Fruit fly (Drosophila melanogaster) whole organism, embryonic: ENCODE results near the gene Oamb.
A peak's percentile ranks its signal among the peaks of the same experiment; 100 is the strongest.

Experiments used
- Bgb ChIP-seq: fragments of 200-800 bp; sonication (Bioruptor generic); IDR thresholded peaks from 2 replicates; pipeline ENCODE4 v1.3.6; 2022; ENCODE audit warnings: missing biosample characterization, missing genetic modification characterization; ENCODE audit not compliant: partially characterized antibody
- CG1024 ChIP-seq: fragments of 200-800 bp; sonication (Bioruptor generic); IDR thresholded peaks from 2 replicates; pipeline ENCODE4 v1.3.6; 2022; ENCODE audit warnings: missing biosample characterization, missing genetic modification characterization
- CG10321 ChIP-seq: fragments of 200-800 bp; sonication (Bioruptor generic); IDR thresholded peaks from 2 replicates; pipeline ENCODE4 v1.3.6; 2022; ENCODE audit warnings: missing biosample characterization, missing genetic modification characterization
- CG10959 ChIP-seq: fragments of 200-800 bp; sonication (Bioruptor generic); IDR thresholded peaks from 2 replicates; pipeline ENCODE4 v1.3.6; 2022; ENCODE audit warnings: missing biosample characterization, missing genetic modification characterization
- CG11723 ChIP-seq: fragments of 200-800 bp; sonication (Bioruptor generic); optimal IDR thresholded peaks from 2 replicates; lab custom pipeline; 2017; ENCODE audit warnings: missing biosample characterization, mild to moderate bottlenecking, missing genetic modification characterization
- CG1233 ChIP-seq: fragments of 200-800 bp; sonication (Bioruptor generic); optimal IDR thresholded peaks from 4 replicates; lab custom pipeline; 2018; ENCODE audit warnings: missing biosample characterization, mild to moderate bottlenecking, missing genetic modification characterization
- CG13624 ChIP-seq: fragments of 200-800 bp; sonication (Bioruptor generic); optimal IDR thresholded peaks from 2 replicates; lab custom pipeline; 2016; ENCODE audit warnings: missing biosample characterization, missing genetic modification characterization
- CG14710 ChIP-seq: fragments of 200-800 bp; sonication (Bioruptor generic); optimal IDR thresholded peaks from 3 replicates; lab custom pipeline; 2019; ENCODE audit warnings: missing biosample characterization, mild to moderate bottlenecking, missing genetic modification characterization, moderate library complexity
- CG17829 ChIP-seq: fragments of 200-800 bp; optimal IDR thresholded peaks from 2 replicates; lab custom pipeline; 2019; ENCODE audit warnings: missing biosample characterization, mild to moderate bottlenecking, missing genetic modification characterization, moderate library complexity
- CG17912 ChIP-seq: fragments of 200-800 bp; sonication (Bioruptor generic); optimal IDR thresholded peaks from 2 replicates; lab custom pipeline; 2018; ENCODE audit warnings: missing biosample characterization, mild to moderate bottlenecking, missing genetic modification characterization
- CG1792 ChIP-seq: fragments of 200-800 bp; sonication (Bioruptor generic); optimal IDR thresholded peaks from 2 replicates; lab custom pipeline; 2016; ENCODE audit warnings: missing biosample characterization, missing genetic modification characterization
- CG2120 ChIP-seq: fragments of 200-800 bp; sonication (Bioruptor generic); optimal IDR thresholded peaks from 3 replicates; lab custom pipeline; 2016; ENCODE audit warnings: missing biosample characterization, missing genetic modification characterization
- CG2129 ChIP-seq: fragments of 200-800 bp; sonication (Bioruptor generic); IDR thresholded peaks from 2 replicates; pipeline ENCODE4 v1.3.6; 2022; ENCODE audit warnings: missing biosample characterization, missing genetic modification characterization; ENCODE audit not compliant: partially characterized antibody
- CG33213 ChIP-seq: fragments of 200-800 bp; sonication (Bioruptor generic); optimal IDR thresholded peaks from 3 replicates; lab custom pipeline; 2016; ENCODE audit warnings: missing biosample characterization, missing genetic modification characterization
- CG33557 ChIP-seq: fragments of 200-800 bp; sonication (Bioruptor generic); optimal IDR thresholded peaks from 2 replicates; lab custom pipeline; 2019; ENCODE audit warnings: missing biosample characterization, mild to moderate bottlenecking, missing genetic modification characterization, moderate library complexity
- CG34224 ChIP-seq: fragments of 200-800 bp; sonication (Bioruptor generic); IDR thresholded peaks from 3 replicates; pipeline ENCODE4 v1.3.6; 2022; ENCODE audit warnings: missing biosample characterization, missing genetic modification characterization; ENCODE audit not compliant: partially characterized antibody
- CG34422 ChIP-seq: fragments of 200-800 bp; sonication (Bioruptor generic); IDR thresholded peaks from 3 replicates; pipeline ENCODE4 v1.3.6; 2022; ENCODE audit warnings: missing biosample characterization, missing genetic modification characterization
- CG4854 ChIP-seq: fragments of 200-800 bp; sonication (Bioruptor generic); optimal IDR thresholded peaks from 2 replicates; lab custom pipeline; 2016; ENCODE audit warnings: missing biosample characterization, missing genetic modification characterization, inconsistent platforms
- CG6791 ChIP-seq: fragments of 200-800 bp; sonication (Bioruptor generic); IDR thresholded peaks from 3 replicates; pipeline ENCODE4 v1.3.6; 2022; ENCODE audit warnings: missing biosample characterization, missing genetic modification characterization; ENCODE audit not compliant: partially characterized antibody
- CG7963 ChIP-seq: fragments of 200-800 bp; sonication (Bioruptor generic); IDR thresholded peaks from 3 replicates; pipeline ENCODE4 v1.3.6; 2022; ENCODE audit warnings: missing biosample characterization, missing genetic modification characterization; ENCODE audit not compliant: partially characterized antibody
- Deaf1 ChIP-seq: fragments of 200-800 bp; optimal IDR thresholded peaks from 3 replicates; lab custom pipeline; 2019; ENCODE audit warnings: missing biosample characterization, mild to moderate bottlenecking, missing genetic modification characterization, moderate library complexity
- Dll ChIP-seq: fragments of 200-800 bp; sonication (Bioruptor generic); IDR thresholded peaks from 4 replicates; pipeline ENCODE4 v1.3.6; 2022; ENCODE audit warnings: missing biosample characterization, missing genetic modification characterization; ENCODE audit not compliant: partially characterized antibody
- Dref ChIP-seq: fragments of 200-800 bp; sonication (Bioruptor generic); IDR thresholded peaks from 2 replicates; pipeline ENCODE4 v1.3.6; 2022; ENCODE audit warnings: missing biosample characterization, missing genetic modification characterization
- Ets65A ChIP-seq: fragments of 200-800 bp; sonication (Bioruptor generic); peaks from one replicate; lab custom pipeline; 2016; ENCODE audit warnings: missing biosample characterization, missing genetic modification characterization
- Ets97D ChIP-seq: fragments of 200-800 bp; sonication (Bioruptor generic); optimal IDR thresholded peaks from 3 replicates; lab custom pipeline; 2016; ENCODE audit warnings: missing biosample characterization, missing genetic modification characterization
- Fer3 ChIP-seq: fragments of 200-800 bp; sonication (Bioruptor generic); optimal IDR thresholded peaks from 2 replicates; lab custom pipeline; 2018; ENCODE audit warnings: missing biosample characterization, mild to moderate bottlenecking, missing genetic modification characterization, moderate library complexity
- Gug ChIP-seq: fragments of 200-800 bp; sonication (Bioruptor generic); IDR thresholded peaks from 4 replicates; pipeline ENCODE4 v1.3.6; 2022; ENCODE audit warnings: missing biosample characterization, missing genetic modification characterization
- H2.0 ChIP-seq: fragments of 200-800 bp; sonication (Bioruptor generic); IDR thresholded peaks from 2 replicates; pipeline ENCODE4 v1.3.6; 2022; ENCODE audit warnings: missing biosample characterization, missing genetic modification characterization
- Mad ChIP-seq: fragments of 200-800 bp; sonication (Bioruptor generic); optimal IDR thresholded peaks from 2 replicates; lab custom pipeline; 2016; ENCODE audit warnings: missing biosample characterization, missing genetic modification characterization
- Sin3A ChIP-seq: fragments of >200 bp; optimal IDR thresholded peaks from 2 replicates; lab custom pipeline; 2018
- YL-1 ChIP-seq: fragments of 200-800 bp; sonication (Bioruptor generic); optimal IDR thresholded peaks from 3 replicates; lab custom pipeline; 2017; ENCODE audit warnings: missing biosample characterization, mild to moderate bottlenecking, missing genetic modification characterization
- ap ChIP-seq: fragments of 200-800 bp; sonication (Bioruptor generic); IDR thresholded peaks from 2 replicates; pipeline ENCODE4 v1.3.6; 2022; ENCODE audit warnings: missing biosample characterization, missing genetic modification characterization
- ase ChIP-seq: fragments of 200-800 bp; sonication (Bioruptor generic); IDR thresholded peaks from 3 replicates; pipeline ENCODE4 v1.3.6; 2022; ENCODE audit warnings: missing biosample characterization, missing genetic modification characterization
- ato ChIP-seq: fragments of 200-800 bp; sonication (Bioruptor generic); IDR thresholded peaks from 2 replicates; pipeline ENCODE4 v1.3.6; 2022; ENCODE audit warnings: missing biosample characterization, missing genetic modification characterization; ENCODE audit not compliant: partially characterized antibody
- bcd ChIP-seq: fragments of 200-800 bp; sonication (Bioruptor generic); optimal IDR thresholded peaks from 2 replicates; lab custom pipeline; 2017; ENCODE audit warnings: missing biosample characterization, mild to moderate bottlenecking, missing genetic modification characterization
- chinmo ChIP-seq: fragments of 200-800 bp; sonication (Bioruptor generic); IDR thresholded peaks from 4 replicates; pipeline ENCODE4 v1.3.6; 2022; ENCODE audit warnings: missing biosample characterization, missing genetic modification characterization; ENCODE audit not compliant: partially characterized antibody
- ems ChIP-seq: fragments of 200-800 bp; sonication (Bioruptor generic); optimal IDR thresholded peaks from 3 replicates; lab custom pipeline; 2016; ENCODE audit warnings: missing biosample characterization, missing genetic modification characterization
- grau ChIP-seq: fragments of 200-800 bp; optimal IDR thresholded peaks from 3 replicates; lab custom pipeline; 2019; ENCODE audit warnings: missing biosample characterization, mild to moderate bottlenecking, missing genetic modification characterization, moderate library complexity
- hth ChIP-seq: fragments of >200 bp; optimal IDR thresholded peaks from 2 replicates; lab custom pipeline; 2017; ENCODE audit warnings: inconsistent platforms
- jumu ChIP-seq: fragments of 200-800 bp; sonication (Bioruptor generic); optimal IDR thresholded peaks from 3 replicates; lab custom pipeline; 2016; ENCODE audit warnings: missing biosample characterization, missing genetic modification characterization
- kay ChIP-seq: fragments of 200-800 bp; sonication (Bioruptor generic); optimal IDR thresholded peaks from 2 replicates; lab custom pipeline; 2016; ENCODE audit warnings: missing biosample characterization, missing genetic modification characterization
- ken ChIP-seq: fragments of 200-800 bp; sonication (Bioruptor generic); IDR thresholded peaks from 3 replicates; pipeline ENCODE4 v1.3.6; 2022; ENCODE audit warnings: missing biosample characterization, missing genetic modification characterization
- knrl ChIP-seq: fragments of 200-800 bp; sonication (Bioruptor generic); IDR thresholded peaks from 3 replicates; pipeline ENCODE4 v1.3.6; 2022; ENCODE audit warnings: missing biosample characterization, missing genetic modification characterization; ENCODE audit not compliant: partially characterized antibody
- lilli ChIP-seq: fragments of 200-800 bp; sonication (Bioruptor generic); optimal IDR thresholded peaks from 3 replicates; lab custom pipeline; 2016; ENCODE audit warnings: missing biosample characterization, missing genetic modification characterization
- nmo ChIP-seq: fragments of 200-800 bp; sonication (Bioruptor generic); optimal IDR thresholded peaks from 2 replicates; lab custom pipeline; 2018; ENCODE audit warnings: missing biosample characterization, mild to moderate bottlenecking, missing genetic modification characterization, moderate library complexity
- shn ChIP-seq: fragments of 200-800 bp; sonication (Bioruptor generic); optimal IDR thresholded peaks from 3 replicates; lab custom pipeline; 2016; ENCODE audit warnings: missing biosample characterization, missing genetic modification characterization
- sr ChIP-seq: fragments of 200-800 bp; sonication (Bioruptor generic); IDR thresholded peaks from 3 replicates; pipeline ENCODE4 v1.3.6; 2022; ENCODE audit warnings: missing biosample characterization, missing genetic modification characterization
- stwl ChIP-seq: fragments of 200-800 bp; sonication (Bioruptor generic); optimal IDR thresholded peaks from 3 replicates; lab custom pipeline; 2018; ENCODE audit warnings: missing biosample characterization, mild to moderate bottlenecking, missing genetic modification characterization, moderate library complexity
- tx ChIP-seq: fragments of 200-800 bp; sonication (Bioruptor generic); optimal IDR thresholded peaks from 2 replicates; lab custom pipeline; 2016; ENCODE audit warnings: missing biosample characterization, missing genetic modification characterization
- unc-4 ChIP-seq: fragments of 200-800 bp; sonication (Bioruptor generic); IDR thresholded peaks from 2 replicates; pipeline ENCODE4 v1.3.6; 2022; ENCODE audit warnings: missing biosample characterization, missing genetic modification characterization; ENCODE audit not compliant: partially characterized antibody
- wek ChIP-seq: fragments of 200-800 bp; sonication (Bioruptor generic); optimal IDR thresholded peaks from 3 replicates; lab custom pipeline; 2018; ENCODE audit warnings: missing biosample characterization, mild to moderate bottlenecking, missing genetic modification characterization, moderate library complexity
- zf30C ChIP-seq: fragments of 200-800 bp; sonication (Bioruptor generic); optimal IDR thresholded peaks from 3 replicates; lab custom pipeline; 2018; ENCODE audit warnings: missing biosample characterization, mild to moderate bottlenecking, missing genetic modification characterization

Oamb gene

dm6 chr3R:20735405-20735804 lies 21.0 kb upstream of the Oamb start, which contains the start of gene Cdk2 (continued):
- TF ChIP-seq Sin3A (lab: Kevin White, UChicago) (peak; percentile 44), ap (GFP tag; lab: Robert Waterston, UW) (no peak), CG2129 (GFP tag; lab: Robert Waterston, UW) (peak; percentile 74), CG6791 (peak; percentile 93), kay (GFP tag; lab: Kevin White, UChicago) (no peak), CG33213 (peak; percentile 7), Ets65A (GFP tag; lab: Kevin White, UChicago) (peak; percentile 72), CG14710 (tag; lab: Kevin White, UChicago) (peak; percentile 41), jumu (GFP tag; lab: Kevin White, UChicago) (peak; percentile 75), CG1024 (GFP tag; lab: Robert Waterston, UW) (no peak), stwl (tag; lab: Kevin White, UChicago) (peak; percentile 87), CG13624 (GFP tag; lab: Kevin White, UChicago) (no peak), CG34224 (GFP tag; lab: Robert Waterston, UW) (peak; percentile 90), Gug (no peak; the same call in 3 of the 4 replicates), CG10321 (GFP tag; lab: Robert Waterston, UW) (no peak), zf30C (GFP tag; lab: Kevin White, UChicago) (no peak), Fer3 (tag; lab: Kevin White, UChicago) (no peak), ken (GFP tag; lab: Robert Waterston, UW) (no peak), CG17829 (tag; lab: Kevin White, UChicago) (peak; percentile 14), CG1233 (GFP tag; lab: Kevin White, UChicago) (no peak), Bgb (GFP tag; lab: Robert Waterston, UW) (peak; percentile 93), CG4854 (GFP tag; lab: Kevin White, UChicago) (no peak), unc-4 (GFP tag; lab: Robert Waterston, UW) (peak; percentile 86), sr (GFP tag; lab: Robert Waterston, UW) (no peak), CG34422 (GFP tag; lab: Robert Waterston, UW) (peak; percentile 73; the same call in 1 of the 3 replicates), H2.0 (no peak), chinmo (peak; percentile 84; the same call in 2 of the 4 replicates), Mad (GFP tag; lab: Kevin White, UChicago) (peak; percentile 4), CG17912 (GFP tag; lab: Kevin White, UChicago) (no peak), Deaf1 (tag; lab: Kevin White, UChicago) (no peak), ase (GFP tag; lab: Robert Waterston, UW) (no peak), ems (GFP tag; lab: Kevin White, UChicago) (no peak), lilli (GFP tag; lab: Kevin White, UChicago) (peak; percentile 6), hth (no peak), CG10959 (GFP tag; lab: Robert Waterston, UW) (no peak), tx (GFP tag; lab: Kevin White, UChicago) (no peak), nmo (peak; percentile 54), knrl (peak; percentile 93), CG7963 (GFP tag; lab: Robert Waterston, UW) (peak; percentile 93), grau (tag; lab: Kevin White, UChicago) (no peak), CG11723 (GFP tag; lab: Kevin White, UChicago) (no peak), Dll (peak; percentile 90), shn (GFP tag; lab: Kevin White, UChicago) (peak; percentile 19), ato (GFP tag; lab: Robert Waterston, UW) (peak; percentile 79), Dref (peak; percentile 97), CG33557 (GFP tag; lab: Kevin White, UChicago) (no peak), CG1792 (GFP tag; lab: Kevin White, UChicago) (no peak), YL-1 (GFP tag; lab: Kevin White, UChicago) (peak; percentile 83), Ets97D (GFP tag; lab: Kevin White, UChicago) (peak; percentile 85), CG2120 (GFP tag; lab: Kevin White, UChicago) (peak; percentile 51), wek (GFP tag; lab: Kevin White, UChicago) (peak; percentile 98), bcd (GFP tag; lab: Kevin White, UChicago) (no peak)
